Fruit fly (Drosophila melanogaster) whole organism, adult: ENCODE results near the gene CG14095.

Experiments
- CG11617 ChIP-seq: fragments of 200-800 bp; sonication (Bioruptor generic); optimal IDR thresholded peaks from 2 replicates; lab custom pipeline; 2017; ENCODE audit warnings: mild to moderate bottlenecking, missing biosample characterization, missing genetic modification reagents, missing genetic modification characterization
- cic ChIP-seq: fragments of 200-800 bp; sonication (Bioruptor generic); optimal IDR thresholded peaks from 2 replicates; lab custom pipeline; 2017; ENCODE audit warnings: missing biosample characterization, mild to moderate bottlenecking, missing genetic modification characterization, moderate library complexity

DNA sequence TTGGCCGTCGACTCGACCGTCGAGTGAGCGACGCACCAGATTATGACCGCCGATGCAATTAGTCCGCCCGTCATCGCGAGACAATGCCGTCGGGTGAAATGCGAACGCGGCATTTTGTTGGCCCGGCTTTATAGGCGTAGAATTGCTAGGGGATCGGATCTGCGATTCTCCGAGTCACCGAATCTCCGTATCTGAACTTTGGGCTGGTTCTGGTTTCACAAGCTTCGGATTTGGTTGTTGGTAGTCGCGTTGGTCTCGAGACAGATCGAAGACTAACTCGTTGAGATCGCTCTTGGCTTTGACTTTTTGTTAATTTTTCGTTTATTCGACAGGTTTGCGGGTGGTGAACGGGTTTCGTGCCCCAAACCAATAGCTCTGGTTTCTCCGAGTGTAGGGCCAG lies 32.0 kb upstream of the CG14095 start:
- TF ChIP-seq CG11617 (GFP tag; lab: Kevin White, UChicago) (no peak), cic (GFP tag; lab: Kevin White, UChicago) (no peak)
